Fruit fly (Drosophila melanogaster) whole organism, adult: ENCODE measurements around the gene scat.

Experiments
- CG11617 ChIP-seq: fragments of 200-800 bp; sonication (Bioruptor generic); optimal IDR thresholded peaks from 2 replicates; lab custom pipeline; 2017; ENCODE audit warnings: mild to moderate bottlenecking, missing biosample characterization, missing genetic modification reagents, missing genetic modification characterization
- CG12768 ChIP-seq: fragments of 200-800 bp; sonication (Bioruptor generic); optimal IDR thresholded peaks from 2 replicates; lab custom pipeline; 2017; ENCODE audit warnings: missing biosample characterization, missing genetic modification characterization, mild to moderate bottlenecking, moderate library complexity, missing genetic modification reagents
- CG14711 ChIP-seq: fragments of 200-800 bp; sonication (Bioruptor generic); optimal IDR thresholded peaks from 2 replicates; lab custom pipeline; 2018; ENCODE audit warnings: missing biosample characterization, mild to moderate bottlenecking, missing genetic modification characterization, moderate library complexity
- CG1620 ChIP-seq: fragments of 200-800 bp; sonication (Bioruptor generic); optimal IDR thresholded peaks from 2 replicates; lab custom pipeline; 2016; ENCODE audit warnings: missing biosample characterization, missing genetic modification characterization
- CG33017 ChIP-seq: fragments of 200-800 bp; sonication (Bioruptor generic); optimal IDR thresholded peaks from 2 replicates; lab custom pipeline; 2018; ENCODE audit warnings: missing biosample characterization, mild to moderate bottlenecking, missing genetic modification characterization, moderate library complexity
- CG5204 ChIP-seq: fragments of 200-800 bp; sonication (Bioruptor generic); optimal IDR thresholded peaks from 2 replicates; lab custom pipeline; 2016; ENCODE audit warnings: missing biosample characterization, missing genetic modification characterization
- CG7045 ChIP-seq: fragments of 200-800 bp; sonication (Bioruptor generic); optimal IDR thresholded peaks from 2 replicates; lab custom pipeline; 2017; ENCODE audit warnings: missing biosample characterization, mild to moderate bottlenecking, missing genetic modification characterization
- CG7101 ChIP-seq: fragments of 200-800 bp; sonication (Bioruptor generic); optimal IDR thresholded peaks from 2 replicates; lab custom pipeline; 2018; ENCODE audit warnings: missing biosample characterization, mild to moderate bottlenecking, missing genetic modification characterization, moderate library complexity
- Clk ChIP-seq: fragments of 200-800 bp; sonication (Bioruptor generic); optimal IDR thresholded peaks from 2 replicates; lab custom pipeline; 2017; ENCODE audit warnings: missing biosample characterization, missing genetic modification characterization
- Crg-1 ChIP-seq: fragments of 200-800 bp; sonication (Bioruptor generic); optimal IDR thresholded peaks from 2 replicates; lab custom pipeline; 2016; ENCODE audit warnings: missing biosample characterization, missing genetic modification characterization
- Hr96 ChIP-seq: fragments of 200-800 bp; sonication (Bioruptor generic); optimal IDR thresholded peaks from 2 replicates; lab custom pipeline; 2016; ENCODE audit warnings: missing biosample characterization, missing genetic modification characterization
- Mnt ChIP-seq: fragments of 200-800 bp; sonication (Bioruptor generic); optimal IDR thresholded peaks from 2 replicates; lab custom pipeline; 2016; ENCODE audit warnings: missing biosample characterization, mild to moderate bottlenecking, missing genetic modification characterization
- bab1 ChIP-seq: fragments of 200-800 bp; sonication (Bioruptor generic); optimal IDR thresholded peaks from 3 replicates; lab custom pipeline; 2019; ENCODE audit warnings: missing biosample characterization, mild to moderate bottlenecking, missing genetic modification characterization, moderate library complexity
- cic ChIP-seq: fragments of 200-800 bp; sonication (Bioruptor generic); optimal IDR thresholded peaks from 2 replicates; lab custom pipeline; 2017; ENCODE audit warnings: missing biosample characterization, mild to moderate bottlenecking, missing genetic modification characterization, moderate library complexity
- cnc ChIP-seq, 2 experiments: fragments of >200 bp; optimal IDR thresholded peaks; 2 replicates each; lab custom pipeline; 2017
- kay ChIP-seq: fragments of 200-800 bp; sonication (Bioruptor generic); peaks from one replicate; lab custom pipeline; 2016; ENCODE audit warnings: missing biosample characterization, missing genetic modification characterization, borderline replicate concordance
- ovo ChIP-seq: fragments of 200-800 bp; sonication (Bioruptor generic); optimal IDR thresholded peaks from 2 replicates; lab custom pipeline; 2016; ENCODE audit warnings: missing biosample characterization, missing genetic modification characterization
- pad ChIP-seq: fragments of 200-800 bp; sonication (Bioruptor generic); optimal IDR thresholded peaks from 3 replicates; lab custom pipeline; 2017; ENCODE audit warnings: missing biosample characterization, missing genetic modification characterization, mild to moderate bottlenecking, moderate library complexity, missing genetic modification reagents
- tj ChIP-seq: fragments of 200-800 bp; sonication (Bioruptor generic); optimal IDR thresholded peaks from 3 replicates; lab custom pipeline; 2017; ENCODE audit warnings: missing biosample characterization, mild to moderate bottlenecking, missing genetic modification characterization, moderate library complexity
- toe ChIP-seq: fragments of 200-800 bp; sonication (Bioruptor generic); optimal IDR thresholded peaks from 2 replicates; lab custom pipeline; 2016; ENCODE audit warnings: missing biosample characterization, missing genetic modification characterization

Gene scat

DNA sequence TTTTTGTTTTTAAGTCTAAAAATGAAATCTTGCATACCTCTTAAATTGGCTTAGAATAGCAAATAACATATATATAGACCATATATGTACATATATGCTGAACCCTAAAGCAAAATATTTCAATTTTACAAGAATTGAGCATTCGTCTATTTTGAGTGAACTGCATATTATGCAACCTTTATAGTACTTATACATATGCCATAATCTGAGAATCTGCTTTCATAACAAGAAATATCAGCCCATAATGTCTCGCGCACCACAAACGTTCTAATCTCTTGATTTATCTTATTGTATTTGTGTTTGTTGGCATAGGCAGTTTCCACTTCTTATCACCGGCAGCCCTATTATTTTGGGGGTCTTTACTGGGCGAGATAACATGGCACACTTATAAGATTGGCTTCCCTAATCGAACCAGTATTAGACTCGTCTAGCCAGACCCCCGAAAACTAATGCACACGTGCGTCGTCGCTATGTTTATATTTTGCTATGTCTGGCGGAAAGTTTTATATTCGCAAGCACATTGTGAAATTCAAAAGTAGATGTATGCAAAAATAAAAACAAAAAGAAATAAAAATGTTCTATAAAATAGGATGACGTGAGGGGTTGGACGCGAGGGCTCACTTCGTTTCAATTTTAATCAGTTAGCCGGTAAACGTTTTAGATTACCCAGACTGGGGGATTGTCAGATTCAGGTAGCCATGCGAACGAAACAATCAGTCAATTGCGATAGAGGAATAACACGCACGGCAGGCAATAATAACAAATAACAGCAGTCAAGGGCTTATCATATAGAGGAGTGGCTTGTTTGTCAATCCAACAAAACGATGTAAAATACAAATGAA, 42.1 kb upstream of the scat start:
- TF ChIP-seq kay (GFP tag; lab: Kevin White, UChicago) (peak; percentile 58), tj (GFP tag; lab: Kevin White, UChicago) (peak; percentile 55), CG12768 (GFP tag; lab: Kevin White, UChicago) (no peak), cic (GFP tag; lab: Kevin White, UChicago) (peak; percentile 84), Crg-1 (GFP tag; lab: Kevin White, UChicago) (no peak), Mnt (GFP tag; lab: Kevin White, UChicago) (peak; percentile 76), cnc (optimal IDR thresholded peaks at IDR 0.05; lab: Kevin White, UChicago) (no peak)

DNA sequence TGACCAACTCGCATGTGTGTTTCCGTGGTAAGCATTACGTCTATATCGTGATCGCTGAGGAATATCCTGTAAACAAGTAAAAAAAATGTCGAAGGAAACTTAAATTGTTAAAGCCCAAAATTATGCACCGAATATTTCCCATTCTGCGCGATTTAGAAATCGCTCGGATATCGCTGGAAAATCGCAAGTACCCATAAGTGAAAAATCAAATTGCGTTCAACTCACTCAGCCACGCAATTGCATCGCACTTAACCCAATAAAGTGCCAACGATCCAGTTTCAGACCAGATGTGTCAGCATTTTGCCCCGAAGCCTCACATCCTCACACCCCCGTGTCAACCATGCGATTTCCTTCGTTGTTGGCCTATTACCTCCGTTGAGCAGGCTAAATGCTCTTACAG, 34.8 kb upstream of the scat start:
- TF ChIP-seq CG7045 (GFP tag; lab: Kevin White, UChicago), result no peak
- TF ChIP-seq tj (GFP tag; lab: Kevin White, UChicago), result no peak
- no peak for TF ChIP-seq Clk (GFP tag; lab: Kevin White, UChicago)

DNA sequence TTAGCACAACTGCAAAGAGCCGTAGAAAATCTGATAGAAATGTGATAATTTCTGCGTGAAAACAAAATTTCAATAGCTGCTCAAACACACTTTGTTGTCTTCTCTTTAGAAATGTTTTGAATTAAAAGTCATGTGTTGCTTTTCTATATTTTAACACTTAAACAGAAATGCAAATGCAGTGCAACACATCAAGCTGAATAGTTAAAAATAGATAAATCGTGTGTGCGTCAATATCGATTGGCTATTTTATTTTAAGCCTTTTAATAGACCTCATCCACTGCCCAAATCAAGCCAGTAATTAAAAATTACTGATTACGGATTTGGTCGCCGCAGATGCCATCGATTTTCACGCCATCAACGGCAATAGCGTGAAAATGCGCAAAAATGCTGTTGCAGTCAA, 33.3 kb upstream of the scat start, which contains the start of gene CG4438:
Gene CG4438 (minus strand): TSS at position 101 of the 400 bp plus-strand sequence.
- TF ChIP-seq CG14711 (tag; lab: Kevin White, UChicago) (no peak), CG12768 (GFP tag; lab: Kevin White, UChicago) (no peak), Mnt (GFP tag; lab: Kevin White, UChicago) (no peak), ovo (GFP tag; lab: Kevin White, UChicago) (no peak), Clk (GFP tag; lab: Kevin White, UChicago) (no peak)

DNA sequence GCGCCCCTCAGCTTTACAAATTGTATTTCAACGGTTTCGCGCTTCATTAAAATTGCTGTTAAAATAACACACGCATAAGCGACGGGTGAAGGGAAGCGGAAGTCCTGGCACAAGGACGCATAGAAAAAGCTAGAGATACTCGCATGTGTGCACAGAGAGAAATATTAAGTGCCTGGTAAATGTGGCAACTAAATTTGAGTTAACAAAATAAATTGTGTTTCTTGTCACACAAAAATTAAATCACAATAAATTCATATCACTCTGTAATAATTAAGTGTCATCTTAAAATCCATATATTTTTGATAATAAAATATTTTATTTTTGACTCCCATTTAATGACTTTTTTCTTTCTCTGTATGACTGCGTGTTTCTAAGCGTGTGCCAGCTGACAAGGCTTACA, 31.1 kb upstream of the scat start:
- TF ChIP-seq CG7101 (tag; lab: Kevin White, UChicago) (no peak), CG1620 (no peak)

DNA sequence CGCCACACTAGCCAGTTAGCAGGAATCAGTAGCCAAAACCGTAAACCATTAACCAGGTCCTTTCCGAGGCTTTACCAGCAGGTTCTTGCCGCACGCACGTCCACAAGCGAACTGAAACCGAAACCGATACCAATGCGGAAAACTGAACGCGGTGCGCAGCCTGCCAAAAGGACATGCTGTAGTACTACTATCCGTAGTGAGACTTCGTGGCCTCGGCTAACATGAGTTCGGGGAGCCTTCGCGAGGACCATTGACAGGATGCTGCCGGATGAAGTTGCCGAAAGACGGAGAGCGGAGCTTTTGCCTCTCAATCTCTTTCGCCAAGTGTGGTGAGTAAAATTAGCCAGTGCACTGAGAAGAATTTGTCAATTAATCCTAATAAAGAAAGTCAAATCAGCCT, 16.2 kb upstream of the scat start, which contains the start of gene Shawl:
Gene Shawl (minus strand): TSS at position 104 of the 400 bp plus-strand sequence.
- TF ChIP-seq cnc (optimal IDR thresholded peaks at IDR 0.05; lab: Kevin White, UChicago) (no peak), cic (GFP tag; lab: Kevin White, UChicago) (no peak), Clk (GFP tag; lab: Kevin White, UChicago) (no peak), CG5204 (GFP tag; lab: Kevin White, UChicago) (no peak)

DNA sequence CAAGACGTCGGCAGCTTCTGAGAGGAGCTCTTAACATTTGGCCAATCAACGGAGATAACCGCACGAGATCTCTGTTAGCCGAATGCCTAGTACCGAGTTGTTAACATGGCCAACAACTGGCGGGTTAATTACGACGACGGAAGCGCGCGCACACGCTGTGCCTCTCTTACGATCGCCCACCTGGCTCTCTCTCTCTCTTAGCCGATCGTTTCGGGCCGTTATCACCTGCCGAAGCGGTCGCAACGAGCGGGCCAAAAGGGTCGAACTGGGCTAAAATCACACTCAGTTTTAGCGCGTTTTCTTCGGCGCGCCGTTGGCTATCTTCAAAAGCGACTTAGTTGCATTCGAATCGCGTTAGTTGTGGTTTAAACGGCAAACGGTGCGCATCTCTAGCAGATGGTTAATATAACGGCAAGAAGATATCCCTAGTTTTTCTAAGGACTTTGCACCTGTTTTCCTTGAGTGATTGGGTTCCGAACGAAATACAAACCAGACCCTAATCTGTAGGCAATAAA, 14.9 kb upstream of the scat start, which contains the start of gene Mco1:
Gene Mco1 (plus strand): TSS at position 345 of the 515 bp plus-strand sequence.
- TF ChIP-seq CG7045 (GFP tag; lab: Kevin White, UChicago) (no peak), CG7101 (tag; lab: Kevin White, UChicago) (no peak), kay (GFP tag; lab: Kevin White, UChicago) (peak; percentile 74)

DNA sequence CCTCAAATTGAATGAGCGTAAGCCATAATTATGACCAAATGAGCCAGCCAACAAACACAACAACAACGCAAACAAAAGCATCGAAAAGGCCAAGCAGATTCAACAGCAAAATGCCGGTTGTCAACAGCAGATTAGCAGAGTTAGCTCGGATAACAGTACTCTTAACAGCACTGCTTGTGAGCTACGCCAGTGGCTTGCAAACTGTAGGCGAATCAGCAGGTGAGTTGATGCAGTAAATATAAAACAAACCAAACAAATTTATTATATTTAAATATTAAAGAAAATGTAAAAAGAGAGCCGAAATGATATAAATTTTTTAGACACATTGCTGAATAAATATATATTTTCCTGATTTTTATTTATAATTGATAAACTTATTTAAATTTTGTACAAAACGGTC, 10.5 kb upstream of the scat start:
- TF ChIP-seq CG1620 (no peak), kay (GFP tag; lab: Kevin White, UChicago) (no peak), CG7045 (GFP tag; lab: Kevin White, UChicago) (no peak), ovo (GFP tag; lab: Kevin White, UChicago) (no peak), cnc (optimal IDR thresholded peaks at IDR 0.05; lab: Kevin White, UChicago) (no peak), Crg-1 (GFP tag; lab: Kevin White, UChicago) (no peak), CG12768 (GFP tag; lab: Kevin White, UChicago) (no peak), Hr96 (GFP tag; lab: Kevin White, UChicago) (no peak), CG11617 (no peak), Clk (GFP tag; lab: Kevin White, UChicago) (no peak), bab1 (GFP tag; lab: Kevin White, UChicago) (no peak), pad (GFP tag; lab: Kevin White, UChicago) (no peak)

DNA sequence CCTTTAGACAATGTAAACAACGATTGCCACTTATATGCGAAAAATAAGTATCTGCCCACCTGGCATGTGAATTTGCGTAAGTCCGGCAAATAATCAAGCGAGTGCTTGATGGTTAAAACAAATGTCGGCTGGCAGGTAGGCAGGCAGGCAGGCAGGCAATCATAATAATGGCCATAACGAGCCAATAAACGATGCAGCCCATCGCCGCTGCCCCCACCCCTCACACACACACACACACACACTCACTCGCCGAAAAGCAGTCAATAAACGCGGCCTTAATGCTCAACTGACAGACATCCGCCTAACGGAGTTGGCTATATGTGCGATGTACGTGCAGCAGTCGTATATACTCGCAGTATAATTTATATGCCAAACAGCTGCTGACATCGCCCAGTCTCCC, 9.9 kb upstream of the scat start:
- no peak for TF ChIP-seq CG7045 (GFP tag; lab: Kevin White, UChicago)
- no peak for TF ChIP-seq CG14711 (tag; lab: Kevin White, UChicago)
- TF ChIP-seq cnc (optimal IDR thresholded peaks at IDR 0.05; lab: Kevin White, UChicago), result no peak
- no peak for TF ChIP-seq Crg-1 (GFP tag; lab: Kevin White, UChicago)
- TF ChIP-seq ovo (GFP tag; lab: Kevin White, UChicago), result no peak
- TF ChIP-seq toe, result no peak
- TF ChIP-seq CG33017, result no peak
- TF ChIP-seq cic (GFP tag; lab: Kevin White, UChicago), result no peak
- no peak for TF ChIP-seq CG1620
- TF ChIP-seq tj (GFP tag; lab: Kevin White, UChicago), result no peak
- no peak for TF ChIP-seq CG7101 (tag; lab: Kevin White, UChicago)
- TF ChIP-seq bab1 (GFP tag; lab: Kevin White, UChicago), result no peak
- TF ChIP-seq Clk (GFP tag; lab: Kevin White, UChicago), result no peak
- no peak for TF ChIP-seq pad (GFP tag; lab: Kevin White, UChicago)
- TF ChIP-seq Hr96 (GFP tag; lab: Kevin White, UChicago), result no peak
